Worm (Caenorhabditis elegans) whole organism, L2 larva: ENCODE data around the gene atg-10.

ENCODE experiments used
- C34F6.9 ChIP-seq: fragments of 150-350 bp; optimal IDR thresholded peaks from 2 replicates; lab custom pipeline; 2014; ENCODE audit warnings: missing biosample characterization, missing genetic modification characterization
- F13H6.1 ChIP-seq: sonication (generic microtip); optimal IDR thresholded peaks from 2 replicates; lab custom pipeline; 2016; ENCODE audit warnings: missing genetic modification characterization, missing compliant biosample characterization
- R02D3.7 ChIP-seq: fragments of 150-350 bp; optimal IDR thresholded peaks from 2 replicates; lab custom pipeline; 2014; ENCODE audit warnings: missing biosample characterization, missing genetic modification characterization
- Y55F3AM.14 ChIP-seq: fragments of 200-800 bp; sonication (Bioruptor generic); optimal IDR thresholded peaks from 2 replicates; lab custom pipeline; 2018; ENCODE audit warnings: mild to moderate bottlenecking, missing genetic modification characterization, missing compliant biosample characterization
- alr-1 ChIP-seq: fragments of 150-350 bp; optimal IDR thresholded peaks from 2 replicates; lab custom pipeline; 2014; ENCODE audit warnings: missing biosample characterization, missing genetic modification characterization
- aly-2 ChIP-seq: fragments of 150-350 bp; optimal IDR thresholded peaks from 2 replicates; lab custom pipeline; 2014; ENCODE audit warnings: missing biosample characterization, missing genetic modification characterization
- ama-1 ChIP-seq: fragments of 150-350 bp; optimal IDR thresholded peaks from 2 replicates; lab custom pipeline; 2018; ENCODE audit warnings: inconsistent platforms
- ceh-16 ChIP-seq: fragments of 150-350 bp; optimal IDR thresholded peaks from 2 replicates; lab custom pipeline; 2014; ENCODE audit warnings: missing biosample characterization, missing genetic modification characterization
- ceh-82 ChIP-seq: fragments of 150-350 bp; optimal IDR thresholded peaks from 2 replicates; lab custom pipeline; 2014; ENCODE audit warnings: missing biosample characterization, missing genetic modification characterization
- crh-2 ChIP-seq: sonication (generic microtip); optimal IDR thresholded peaks from 2 replicates; lab custom pipeline; 2017; ENCODE audit warnings: missing biosample characterization, missing genetic modification characterization
- dmd-4 ChIP-seq: sonication (generic microtip); optimal IDR thresholded peaks from 2 replicates; lab custom pipeline; 2017; ENCODE audit warnings: missing biosample characterization, missing genetic modification characterization
- elt-1 ChIP-seq: fragments of 150-350 bp; optimal IDR thresholded peaks from 2 replicates; lab custom pipeline; 2014; ENCODE audit warnings: missing biosample characterization, missing genetic modification characterization
- elt-3 ChIP-seq: sonication (generic microtip); optimal IDR thresholded peaks from 2 replicates; lab custom pipeline; 2017; ENCODE audit warnings: missing biosample characterization, missing genetic modification characterization
- gmeb-1 ChIP-seq: fragments of 150-350 bp; optimal IDR thresholded peaks from 2 replicates; lab custom pipeline; 2014; ENCODE audit warnings: missing biosample characterization, missing genetic modification characterization
- lin-11 ChIP-seq: fragments of 150-350 bp; sonication (generic microtip); optimal IDR thresholded peaks from 2 replicates; lab custom pipeline; 2014; ENCODE audit warnings: missing biosample characterization, missing genetic modification characterization, inconsistent platforms, mixed read lengths
- lin-13 ChIP-seq: fragments of 150-350 bp; optimal IDR thresholded peaks from 2 replicates; lab custom pipeline; 2014; ENCODE audit warnings: missing biosample characterization, missing genetic modification reagents, missing genetic modification characterization
- lin-39 ChIP-seq: fragments of 150-350 bp; optimal IDR thresholded peaks from 2 replicates; lab custom pipeline; 2014; ENCODE audit warnings: missing biosample characterization, missing genetic modification reagents, missing genetic modification characterization
- lsy-2 ChIP-seq, 2 experiments: fragments of 150-350 bp in 1 of 2; sonication (generic microtip) in 1 of 2; optimal IDR thresholded peaks; 2 replicates each; lab custom pipeline; 2014 to 2017; ENCODE audit warnings: missing biosample characterization in 2 of 2, missing genetic modification characterization in 2 of 2
- mab-5 ChIP-seq: fragments of 150-350 bp; optimal IDR thresholded peaks from 2 replicates; lab custom pipeline; 2014; ENCODE audit warnings: missing biosample characterization, missing genetic modification characterization
- mbf-1 ChIP-seq: sonication (generic microtip); optimal IDR thresholded peaks from 2 replicates; lab custom pipeline; 2017; ENCODE audit warnings: missing biosample characterization, missing genetic modification characterization
- mdl-1 ChIP-seq, 2 experiments: fragments of 150-350 bp in 1 of 2; sonication (generic microtip) in 1 of 2; optimal IDR thresholded peaks; 2 replicates each; lab custom pipeline; 2017; ENCODE audit warnings: missing biosample characterization in 2 of 2, missing genetic modification characterization in 2 of 2
- nhr-10 ChIP-seq: sonication (generic microtip); optimal IDR thresholded peaks from 2 replicates; lab custom pipeline; 2017; ENCODE audit warnings: missing biosample characterization, missing genetic modification characterization
- nhr-11 ChIP-seq: fragments of 150-350 bp; optimal IDR thresholded peaks from 2 replicates; lab custom pipeline; 2014; ENCODE audit warnings: missing biosample characterization, missing genetic modification characterization
- nhr-12 ChIP-seq: fragments of 150-350 bp; optimal IDR thresholded peaks from 2 replicates; lab custom pipeline; 2014; ENCODE audit warnings: missing biosample characterization, missing genetic modification characterization
- nhr-129 ChIP-seq: fragments of 150-350 bp; optimal IDR thresholded peaks from 2 replicates; lab custom pipeline; 2014; ENCODE audit warnings: missing biosample characterization, missing genetic modification characterization
- nhr-21 ChIP-seq: fragments of 150-350 bp; optimal IDR thresholded peaks from 2 replicates; lab custom pipeline; 2014; ENCODE audit warnings: missing biosample characterization, missing genetic modification characterization
- nhr-23 ChIP-seq: fragments of 150-350 bp; optimal IDR thresholded peaks from 2 replicates; lab custom pipeline; 2014; ENCODE audit warnings: missing biosample characterization, missing genetic modification reagents, missing genetic modification characterization
- nhr-237 ChIP-seq: fragments of 150-350 bp; optimal IDR thresholded peaks from 2 replicates; lab custom pipeline; 2014; ENCODE audit warnings: missing biosample characterization, missing genetic modification characterization
- nhr-25 ChIP-seq: fragments of 150-350 bp; sonication (generic microtip); optimal IDR thresholded peaks from 3 replicates; lab custom pipeline; 2014; ENCODE audit warnings: missing biosample characterization, missing genetic modification characterization
- nhr-6 ChIP-seq: fragments of 150-350 bp; optimal IDR thresholded peaks from 2 replicates; lab custom pipeline; 2014; ENCODE audit warnings: missing biosample characterization, missing genetic modification characterization
- nhr-77 ChIP-seq: fragments of 150-350 bp; optimal IDR thresholded peaks from 2 replicates; lab custom pipeline; 2014; ENCODE audit warnings: missing biosample characterization, missing genetic modification characterization
- peb-1 ChIP-seq: fragments of 150-350 bp; optimal IDR thresholded peaks from 2 replicates; lab custom pipeline; 2014; ENCODE audit warnings: missing biosample characterization, missing genetic modification characterization
- sem-4 ChIP-seq: fragments of 150-350 bp; optimal IDR thresholded peaks from 2 replicates; lab custom pipeline; 2014; ENCODE audit warnings: missing biosample characterization, missing genetic modification reagents, missing genetic modification characterization
- skn-1 ChIP-seq: sonication (generic microtip); optimal IDR thresholded peaks from 2 replicates; lab custom pipeline; 2017; ENCODE audit warnings: missing biosample characterization, missing genetic modification characterization
- sma-3 ChIP-seq: sonication (generic microtip); optimal IDR thresholded peaks from 2 replicates; lab custom pipeline; 2016; ENCODE audit warnings: missing genetic modification reagents, missing genetic modification characterization, missing compliant biosample characterization
- snpc-4 ChIP-seq: fragments of 150-350 bp; optimal IDR thresholded peaks from 2 replicates; lab custom pipeline; 2014; ENCODE audit warnings: missing biosample characterization, missing genetic modification characterization
- unc-62 ChIP-seq: fragments of 150-350 bp; optimal IDR thresholded peaks from 2 replicates; lab custom pipeline; 2014; ENCODE audit warnings: missing biosample characterization, missing genetic modification reagents, missing genetic modification characterization
- zag-1 ChIP-seq: fragments of 150-350 bp; optimal IDR thresholded peaks from 2 replicates; lab custom pipeline; 2014; ENCODE audit warnings: missing biosample characterization, missing genetic modification characterization
- ztf-1 ChIP-seq: fragments of 200-800 bp; sonication (Bioruptor generic); conservative IDR thresholded peaks from 2 replicates; pipeline ENCODE4 v1.3.6; 2022; ENCODE audit warnings: missing genetic modification characterization, missing compliant biosample characterization
- ztf-11 ChIP-seq: sonication (generic microtip); optimal IDR thresholded peaks from 2 replicates; lab custom pipeline; 2017; ENCODE audit warnings: missing biosample characterization, missing genetic modification characterization
- ztf-4 ChIP-seq: fragments of 150-350 bp; optimal IDR thresholded peaks from 2 replicates; lab custom pipeline; 2014; ENCODE audit warnings: missing biosample characterization, missing genetic modification characterization

Gene atg-10

DNA sequence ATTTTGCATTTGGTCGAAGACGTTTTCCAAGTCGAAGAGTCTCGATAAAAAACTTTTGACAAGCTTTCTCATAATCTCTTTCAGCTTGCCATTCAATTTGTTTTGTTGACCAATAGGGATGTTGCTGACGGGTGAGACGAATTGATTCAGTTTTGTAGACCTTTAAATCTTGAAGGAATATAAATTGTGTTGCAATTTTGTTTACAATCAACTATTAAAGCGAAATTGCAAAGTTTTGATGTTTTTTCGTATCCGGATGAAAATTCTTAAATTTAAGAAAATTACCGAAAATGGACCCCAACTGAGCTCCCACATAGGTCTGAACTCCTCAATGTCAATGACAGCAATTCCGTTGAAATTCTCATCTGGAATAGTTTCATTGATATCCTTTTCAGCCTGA is 42.8 kb upstream of the atg-10 start:
- no peak for TF ChIP-seq unc-62
- no peak for TF ChIP-seq peb-1 (tag; lab: Kevin White, UChicago)
- no peak for TF ChIP-seq alr-1
- TF ChIP-seq, all 48 proteins: peak for 0

DNA sequence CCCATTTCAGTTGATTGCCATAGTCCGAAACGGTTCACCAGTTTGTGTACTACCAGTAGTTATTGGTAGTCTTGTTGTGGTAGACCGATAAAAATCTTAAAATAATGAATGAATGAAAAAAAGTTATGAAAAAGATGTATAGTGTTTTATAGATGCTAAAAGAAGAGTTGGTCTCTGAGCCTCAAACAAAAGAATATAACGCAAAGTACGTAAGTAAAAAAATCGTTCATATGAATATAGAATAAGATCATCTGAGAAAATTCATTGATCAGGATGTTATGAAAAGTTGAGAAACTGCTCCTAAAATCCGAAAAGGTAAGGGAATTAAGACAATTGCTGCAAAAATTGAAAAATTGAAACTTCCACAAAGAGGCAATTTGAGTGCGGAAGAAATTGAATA is 41.4 kb upstream of the atg-10 start, which contains the start of gene chhy-1:
chhy-1 (minus strand) TSS at position 101 of the 400 bp plus-strand sequence.
- no peak for TF ChIP-seq mbf-1 (tag; lab: Kevin White, UChicago)
- TF ChIP-seq ceh-82 (tag; lab: Kevin White, UChicago) = no peak
- TF ChIP-seq sma-3 (GFP tag; lab: Kevin White, UChicago) = no peak
- no peak for TF ChIP-seq lin-11 (tag; lab: Kevin White, UChicago)
- no peak for TF ChIP-seq lin-39 (tag; lab: Kevin White, UChicago)
- no peak for TF ChIP-seq nhr-25 (tag; lab: Kevin White, UChicago)
- TF ChIP-seq R02D3.7 = no peak
- TF ChIP-seq nhr-21 (tag; lab: Kevin White, UChicago) = no peak
- no peak for TF ChIP-seq ztf-11 (tag; lab: Kevin White, UChicago)
- TF ChIP-seq F13H6.1 (tag; lab: Kevin White, UChicago) = no peak
- no peak for TF ChIP-seq Y55F3AM.14 (GFP tag; lab: Kevin White, UChicago)
- TF ChIP-seq mdl-1 (tag; optimal IDR thresholded peaks at IDR 0.05; lab: Kevin White, UChicago) = no peak
- no peak for TF ChIP-seq zag-1 (tag; lab: Kevin White, UChicago)
- TF ChIP-seq nhr-237 = no peak
- TF ChIP-seq ama-1 (lab: Kevin White, UChicago) = no peak
- no peak for TF ChIP-seq skn-1 (tag; lab: Kevin White, UChicago)
- TF ChIP-seq, all 48 proteins: peak for 0

DNA sequence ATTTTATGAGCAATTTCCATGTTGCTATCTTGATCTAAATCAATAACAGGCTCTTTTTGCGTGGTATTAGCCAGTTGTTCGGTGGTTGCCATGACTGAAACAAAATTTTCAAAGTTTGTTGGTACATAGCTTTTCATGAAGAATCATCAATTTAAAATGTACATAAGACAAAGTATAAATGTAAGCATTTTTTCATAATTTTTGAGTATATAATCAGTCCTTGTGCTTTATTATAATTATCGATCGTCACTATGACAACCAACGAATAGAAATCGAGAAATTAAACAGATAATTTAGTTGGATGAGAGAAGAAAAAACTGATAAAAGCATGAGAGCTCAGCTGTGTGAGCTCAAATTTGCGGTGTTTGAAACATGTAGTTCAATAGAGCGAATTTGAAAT is 37.1 kb upstream of the atg-10 start, which contains the start of gene T22C8.3:
T22C8.3 (minus strand) TSS at position 101 of the 400 bp plus-strand sequence.
- no peak for TF ChIP-seq lsy-2 (tag; optimal IDR thresholded peaks at IDR 0.05; lab: Kevin White, UChicago)
- TF ChIP-seq snpc-4 = no peak
- no peak for TF ChIP-seq ceh-82 (tag; lab: Kevin White, UChicago)
- no peak for TF ChIP-seq unc-62
- no peak for TF ChIP-seq nhr-21 (tag; lab: Kevin White, UChicago)
- no peak for TF ChIP-seq elt-1 (tag; lab: Kevin White, UChicago)
- TF ChIP-seq sem-4 (tag; lab: Kevin White, UChicago) = no peak
- TF ChIP-seq elt-3 (tag; lab: Kevin White, UChicago) = no peak
- no peak for TF ChIP-seq ztf-1
- TF ChIP-seq Y55F3AM.14 (GFP tag; lab: Kevin White, UChicago) = no peak
- no peak for TF ChIP-seq ceh-16 (tag; lab: Kevin White, UChicago)
- TF ChIP-seq lin-11 (tag; lab: Kevin White, UChicago) = no peak
- TF ChIP-seq peb-1 (tag; lab: Kevin White, UChicago) = no peak

DNA sequence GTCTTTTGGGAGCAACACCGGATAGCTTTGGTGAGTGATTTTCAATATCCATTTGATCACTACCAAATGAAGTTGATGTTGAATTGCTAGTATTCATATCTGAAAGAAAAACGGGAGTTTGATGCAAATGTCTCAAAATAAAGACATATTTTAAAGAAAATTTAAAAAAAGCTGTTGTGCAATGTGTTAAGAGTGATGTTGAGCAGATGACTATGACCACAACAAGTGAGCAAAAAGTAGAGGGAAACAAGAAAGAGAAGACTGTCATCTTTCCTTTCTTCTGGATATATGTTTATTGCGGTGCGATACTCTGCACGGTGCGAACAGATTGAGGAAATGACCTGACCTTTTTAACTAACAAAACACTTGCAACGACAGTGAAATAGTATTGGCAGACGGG is 35.5 kb upstream of the atg-10 start, which contains the start of gene T22C8.4:
T22C8.4 (minus strand) TSS at position 101 of the 400 bp plus-strand sequence.
- no peak for TF ChIP-seq alr-1
- no peak for TF ChIP-seq mbf-1 (tag; lab: Kevin White, UChicago)
- TF ChIP-seq ztf-1 = no peak
- TF ChIP-seq nhr-10 (tag; lab: Kevin White, UChicago) = no peak
- no peak for TF ChIP-seq nhr-12 (tag; lab: Kevin White, UChicago)
- no peak for TF ChIP-seq F13H6.1 (tag; lab: Kevin White, UChicago)
- TF ChIP-seq C34F6.9 = no peak
- TF ChIP-seq aly-2 = no peak
- no peak for TF ChIP-seq nhr-129 (tag; lab: Kevin White, UChicago)
- no peak for TF ChIP-seq sem-4 (tag; lab: Kevin White, UChicago)

DNA sequence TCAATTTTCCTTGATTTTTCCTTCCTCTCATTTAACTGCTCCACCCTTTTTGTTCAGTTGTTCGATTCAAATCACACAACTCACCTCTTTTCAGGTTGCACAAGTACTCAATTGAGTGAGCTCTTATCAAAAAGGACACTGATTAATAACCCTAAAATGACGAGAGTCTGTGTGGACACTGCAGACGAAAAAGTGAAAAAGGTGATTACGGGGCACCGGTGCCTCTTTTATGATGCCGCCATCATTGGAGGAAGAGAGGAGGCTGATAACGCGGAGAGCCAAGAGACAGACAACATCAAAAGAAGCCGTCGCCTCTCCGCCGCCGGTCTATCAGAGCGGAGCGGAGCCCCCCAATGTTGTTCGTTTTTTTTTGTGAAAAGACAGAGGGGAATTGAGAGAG is 33.8 kb upstream of the atg-10 start, which contains the start of gene sptf-2:
sptf-2 (plus strand) TSS at position 297 of the 400 bp plus-strand sequence.
- no peak for TF ChIP-seq peb-1 (tag; lab: Kevin White, UChicago)
- peak; percentile 9 for TF ChIP-seq gmeb-1 (tag; lab: Kevin White, UChicago)
- no peak for TF ChIP-seq snpc-4
- no peak for TF ChIP-seq dmd-4 (tag; lab: Kevin White, UChicago)
- TF ChIP-seq crh-2 (tag; lab: Kevin White, UChicago) = peak; percentile 29
- no peak for TF ChIP-seq nhr-10 (tag; lab: Kevin White, UChicago)
- no peak for TF ChIP-seq elt-3 (tag; lab: Kevin White, UChicago)
- no peak for TF ChIP-seq ama-1 (lab: Kevin White, UChicago)
- TF ChIP-seq lsy-2 (tag; optimal IDR thresholded peaks at IDR 0.05; lab: Kevin White, UChicago) = no peak
- no peak for TF ChIP-seq sem-4 (tag; lab: Kevin White, UChicago)
- TF ChIP-seq ceh-82 (tag; lab: Kevin White, UChicago) = no peak
- no peak for TF ChIP-seq nhr-21 (tag; lab: Kevin White, UChicago)
- TF ChIP-seq aly-2 = no peak
- no peak for TF ChIP-seq unc-62
- no peak for TF ChIP-seq mab-5
- TF ChIP-seq lin-11 (tag; lab: Kevin White, UChicago) = no peak
- no peak for TF ChIP-seq mbf-1 (tag; lab: Kevin White, UChicago)
- no peak for TF ChIP-seq nhr-11 (tag; lab: Kevin White, UChicago)
- no peak for TF ChIP-seq lin-39 (tag; lab: Kevin White, UChicago)
- no peak for TF ChIP-seq mdl-1 (tag; optimal IDR thresholded peaks at IDR 0.05; lab: Kevin White, UChicago)
- TF ChIP-seq C34F6.9 = no peak
- no peak for TF ChIP-seq sma-3 (GFP tag; lab: Kevin White, UChicago)
- no peak for TF ChIP-seq nhr-25 (tag; lab: Kevin White, UChicago)
- TF ChIP-seq ztf-4 = no peak
- no peak for TF ChIP-seq nhr-77
- TF ChIP-seq nhr-23 (tag; lab: Kevin White, UChicago) = no peak
- TF ChIP-seq zag-1 (tag; lab: Kevin White, UChicago) = no peak
- no peak for TF ChIP-seq alr-1
- TF ChIP-seq ztf-1 = no peak
- TF ChIP-seq R02D3.7 = no peak
- TF ChIP-seq nhr-6 (tag; lab: Kevin White, UChicago) = no peak
- no peak for TF ChIP-seq lin-13 (GFP tag; lab: Kevin White, UChicago)
